Worm (Caenorhabditis elegans) whole organism, midembryonic: ENCODE data around the gene rom-1.

Experiments
- cog-1 ChIP-seq: sonication (generic microtip); optimal IDR thresholded peaks from 2 replicates; lab custom pipeline; 2016; ENCODE audit warnings: missing genetic modification characterization, missing compliant biosample characterization
- med-1 ChIP-seq: sonication (generic microtip); optimal IDR thresholded peaks from 2 replicates; lab custom pipeline; 2017; ENCODE audit warnings: missing genetic modification characterization, mild to moderate bottlenecking, missing compliant biosample characterization, antibody characterized with exemption, missing genetic modification reagents; ENCODE audit not compliant: insufficient read depth
- ref-1 ChIP-seq: fragments of 200-800 bp; sonication (Bioruptor generic); conservative IDR thresholded peaks from 2 replicates; pipeline ENCODE4 v1.3.6; 2022; ENCODE audit warnings: missing genetic modification reagents, missing genetic modification characterization, missing compliant biosample characterization
- ztf-29 ChIP-seq: fragments of 200-800 bp; sonication (Bioruptor generic); IDR thresholded peaks from 2 replicates; pipeline ENCODE4 v1.3.6; 2022; ENCODE audit warnings: missing genetic modification reagents, missing genetic modification characterization, missing compliant biosample characterization

- TF ChIP-seq cog-1 (tag; lab: Kevin White, UChicago), result no peak
- TF ChIP-seq ztf-29 (GFP tag; lab: Robert Waterston, UW), result no peak
- TF ChIP-seq med-1 (GFP tag; lab: Kevin White, UChicago), result no peak
- TF ChIP-seq ref-1 (GFP tag; lab: Robert Waterston, UW), result no peak
Measured at ce11 chrIII:4951824-4952223, 44.8 kb downstream of the rom-1 start, which contains the start of gene flh-2.
